Worm (Caenorhabditis elegans): ENCODE data around the gene srv-25.

srv-25 gene

ce11 chrIV:6323654-6324224 lies 20.2 kb upstream of the srv-25 start, which contains the start of gene sqd-1 (continued):
- TF ChIP-seq aly-2 (tag; optimal IDR thresholded peaks at IDR 0.05) (no peak), F10B5.3 (tag; optimal IDR thresholded peaks at IDR 0.05) (peak; percentile 88), zip-2 (tag; optimal IDR thresholded peaks at IDR 0.05) (peak; percentile 53), lin-13 (GFP tag; optimal IDR thresholded peaks at IDR 0.05) (peak; percentile 90), ama-1 (optimal IDR thresholded peaks at IDR 0.05) (peak; percentile 82), cey-2 (tag; optimal IDR thresholded peaks at IDR 0.05; ENCODE audit: borderline replicate concordance, insufficient read depth) (no peak), Y5F2A.4 (GFP tag; optimal IDR thresholded peaks at IDR 0.05) (peak; percentile 72), spr-3 (GFP tag; optimal IDR thresholded peaks at IDR 0.05) (peak; percentile 74), T20F7.1 (GFP tag; optimal IDR thresholded peaks at IDR 0.05) (peak; percentile 86), attf-4 (tag; optimal IDR thresholded peaks at IDR 0.05) (no peak), ceh-32 (tag; optimal IDR thresholded peaks at IDR 0.05; ENCODE audit: poor library complexity) (peak; percentile 79), hmg-1.1 (GFP tag; IDR thresholded peaks at IDR 0.05) (peak; percentile 96), pha-4 (GFP tag; IDR thresholded peaks at IDR 0.05) (peak; percentile 92), pha-4 (tag; optimal IDR thresholded peaks at IDR 0.05) (no peak), daf-8 (GFP tag; IDR thresholded peaks at IDR 0.05) (no peak), mxl-2 (GFP tag; conservative IDR thresholded peaks at IDR 0.05) (no peak), nhr-42 (GFP tag; IDR thresholded peaks at IDR 0.05) (peak; percentile 94), nhr-10 (tag; optimal IDR thresholded peaks at IDR 0.05) (peak; percentile 25), nhr-111 (GFP tag; optimal IDR thresholded peaks at IDR 0.05) (peak; percentile 64), R02D3.7 (tag; optimal IDR thresholded peaks at IDR 0.05) (peak; percentile 46), ztf-7 (tag; optimal IDR thresholded peaks at IDR 0.05) (peak; percentile 87), F49E8.2 (tag; optimal IDR thresholded peaks at IDR 0.05; ENCODE audit: borderline replicate concordance) (peak; percentile 87), snpc-4 (tag; optimal IDR thresholded peaks at IDR 0.05) (peak; percentile 49), madf-5 (GFP tag; IDR thresholded peaks at IDR 0.05) (0 out of 4 replicates have a peak, but pooled peaks of 1 of the 2 experiments have one; percentile 14), madf-9 (GFP tag; conservative IDR thresholded peaks at IDR 0.05) (peak; percentile 92), aha-1 (tag) (peak; percentile 100), nhr-25 (tag; optimal IDR thresholded peaks at IDR 0.05; ENCODE audit: borderline replicate concordance, insufficient read depth) (peak; percentile 84), F26F4.8 (GFP tag; conservative IDR thresholded peaks at IDR 0.05) (no peak), jun-1 (tag; optimal IDR thresholded peaks at IDR 0.05) (peak; percentile 88), Y75B8A.6 (GFP tag; IDR thresholded peaks at IDR 0.05) (peak; percentile 88), pqm-1 (tag; optimal IDR thresholded peaks at IDR 0.05) (no peak), gei-8 (GFP tag; optimal IDR thresholded peaks at IDR 0.05) (peak; percentile 58), nhr-76 (tag; optimal IDR thresholded peaks at IDR 0.05) (peak; percentile 31), sdz-12 (GFP tag; optimal IDR thresholded peaks at IDR 0.05) (peak; percentile 70), nhr-77 (tag; optimal IDR thresholded peaks at IDR 0.05) (peak; percentile 81), nhr-237 (tag; optimal IDR thresholded peaks at IDR 0.05) (no peak), lin-15B (tag; optimal IDR thresholded peaks at IDR 0.05) (peak; percentile 56), mdl-1 (tag; optimal IDR thresholded peaks at IDR 0.05) (peak; percentile 53 to 61), set-16 (GFP tag; IDR thresholded peaks at IDR 0.05) (peak; percentile 78), Y105C5A.15 (GFP tag; IDR thresholded peaks at IDR 0.05) (0 out of 2 replicates have a peak, but pooled peaks have one; percentile 64), ceh-20 (GFP tag; IDR thresholded peaks at IDR 0.05) (peak; percentile 93), nhr-6 (tag; optimal IDR thresholded peaks at IDR 0.05) (peak; percentile 93), lin-1 (GFP tag; IDR thresholded peaks at IDR 0.05) (peak; percentile 95), nhr-102 (tag; optimal IDR thresholded peaks at IDR 0.05) (peak; percentile 94), D1046.2 (GFP tag; IDR thresholded peaks at IDR 0.05) (peak; percentile 68; the same call in 1 of the 2 replicates), daf-19 (GFP tag; conservative IDR thresholded peaks at IDR 0.05) (no peak), daf-12 (tag; optimal IDR thresholded peaks at IDR 0.05) (no peak), egl-43 (GFP tag; IDR thresholded peaks at IDR 0.05) (peak; percentile 91), lin-29 (GFP tag; IDR thresholded peaks at IDR 0.05) (peak; percentile 85), hif-1 (tag; optimal IDR thresholded peaks at IDR 0.05) (peak; percentile 35 to 94), nhr-48 (tag; optimal IDR thresholded peaks at IDR 0.05) (peak; percentile 87)

Measured in whole organism, L4 larva.